Worm (Caenorhabditis elegans) whole organism, young adult: Measurements from ENCODE around the gene T19C3.3.

Experiments
- B0035.1 ChIP-seq: sonication (generic microtip); optimal IDR thresholded peaks from 2 replicates; lab custom pipeline; 2016; ENCODE audit warnings: missing genetic modification characterization, mild to moderate bottlenecking, missing compliant biosample characterization, missing genotype, missing genetic modification reagents
- F49E8.2 ChIP-seq: sonication (generic microtip); optimal IDR thresholded peaks from 3 replicates; lab custom pipeline; 2017; ENCODE audit warnings: missing genetic modification characterization, mild to moderate bottlenecking, missing compliant biosample characterization, antibody characterized with exemption, moderate library complexity; ENCODE audit not compliant: insufficient read depth
- akir-1 ChIP-seq: fragments of 200-800 bp; sonication (Bioruptor generic); optimal IDR thresholded peaks from 2 replicates; lab custom pipeline; 2018; ENCODE audit warnings: mild to moderate bottlenecking, missing genetic modification characterization, moderate library complexity, missing compliant biosample characterization
- ama-1 ChIP-seq, 3 experiments: fragments of 150-350 bp in 1 of 3; sonication (generic microtip) in 2 of 3; optimal IDR thresholded peaks; 2 replicates each; lab custom pipeline; 2014 to 2018; ENCODE audit warnings: missing biosample characterization in 2 of 3, missing genetic modification characterization in 2 of 3, missing genetic modification reagents in 2 of 3
- attf-5 ChIP-seq: fragments of 200-800 bp; sonication (Bioruptor generic); optimal IDR thresholded peaks from 2 replicates; lab custom pipeline; 2018; ENCODE audit warnings: mild to moderate bottlenecking, missing genetic modification characterization, missing compliant biosample characterization
- dox-1 ChIP-seq: fragments of 200-800 bp; sonication (Bioruptor generic); IDR thresholded peaks from 2 replicates; pipeline ENCODE4 v1.3.6; 2022; ENCODE audit warnings: missing genetic modification reagents, missing genetic modification characterization, missing compliant biosample characterization
- dpl-1 ChIP-seq: fragments of 150-350 bp; optimal IDR thresholded peaks from 2 replicates; lab custom pipeline; 2014; ENCODE audit warnings: missing biosample characterization, missing genetic modification reagents, missing genetic modification characterization
- him-1 ChIP-seq: sonication (generic microtip); optimal IDR thresholded peaks from 2 replicates; lab custom pipeline; 2016; ENCODE audit warnings: missing genotype, missing genetic modification reagents, missing genetic modification characterization, missing compliant biosample characterization
- lsl-1 ChIP-seq: fragments of 200-800 bp; sonication (Bioruptor generic); optimal IDR thresholded peaks from 2 replicates; lab custom pipeline; 2018; ENCODE audit warnings: mild to moderate bottlenecking, missing genetic modification characterization, moderate library complexity, missing compliant biosample characterization
- nhr-90 ChIP-seq: sonication (generic microtip); optimal IDR thresholded peaks from 2 replicates; lab custom pipeline; 2016; ENCODE audit warnings: missing genotype, mild to moderate bottlenecking, missing genetic modification characterization, missing compliant biosample characterization
- sdz-38 ChIP-seq: sonication (generic microtip); optimal IDR thresholded peaks from 2 replicates; lab custom pipeline; 2016; ENCODE audit warnings: missing genotype, missing genetic modification characterization, missing compliant biosample characterization
- unc-130 ChIP-seq: sonication (generic microtip); optimal IDR thresholded peaks from 2 replicates; lab custom pipeline; 2016; ENCODE audit warnings: missing genetic modification reagents, missing genetic modification characterization, missing compliant biosample characterization
- zfh-2 ChIP-seq: fragments of 200-800 bp; sonication (Bioruptor generic); conservative IDR thresholded peaks from 2 replicates; pipeline ENCODE4 v1.3.6; 2022; ENCODE audit warnings: missing genetic modification reagents, missing genetic modification characterization, missing compliant biosample characterization

ce11 chrIII:614447-614846, at the start of gene T19C3.3:
- TF ChIP-seq him-1 (tag; lab: Kevin White, UChicago) = no peak
- no peak for TF ChIP-seq dpl-1 (GFP tag; lab: Kevin White, UChicago)
- no peak for TF ChIP-seq akir-1 (GFP tag; lab: Kevin White, UChicago)
- no peak for TF ChIP-seq sdz-38 (tag; lab: Kevin White, UChicago)
- TF ChIP-seq F49E8.2 (tag; lab: Kevin White, UChicago) = no peak
- no peak for TF ChIP-seq zfh-2 (GFP tag; lab: Robert Waterston, UW)
- TF ChIP-seq attf-5 (GFP tag; lab: Kevin White, UChicago) = no peak
- no peak for TF ChIP-seq nhr-90 (tag; lab: Kevin White, UChicago)
- TF ChIP-seq unc-130 = no peak
- no peak for TF ChIP-seq B0035.1 (tag; lab: Kevin White, UChicago)
- no peak for TF ChIP-seq lsl-1
- no peak for TF ChIP-seq ama-1 (optimal IDR thresholded peaks at IDR 0.05; lab: Kevin White, UChicago)
- no peak for TF ChIP-seq ama-1 (GFP tag; optimal IDR thresholded peaks at IDR 0.05; lab: Kevin White, UChicago)
- no peak for TF ChIP-seq dox-1
